In the genomic region with DNA sequence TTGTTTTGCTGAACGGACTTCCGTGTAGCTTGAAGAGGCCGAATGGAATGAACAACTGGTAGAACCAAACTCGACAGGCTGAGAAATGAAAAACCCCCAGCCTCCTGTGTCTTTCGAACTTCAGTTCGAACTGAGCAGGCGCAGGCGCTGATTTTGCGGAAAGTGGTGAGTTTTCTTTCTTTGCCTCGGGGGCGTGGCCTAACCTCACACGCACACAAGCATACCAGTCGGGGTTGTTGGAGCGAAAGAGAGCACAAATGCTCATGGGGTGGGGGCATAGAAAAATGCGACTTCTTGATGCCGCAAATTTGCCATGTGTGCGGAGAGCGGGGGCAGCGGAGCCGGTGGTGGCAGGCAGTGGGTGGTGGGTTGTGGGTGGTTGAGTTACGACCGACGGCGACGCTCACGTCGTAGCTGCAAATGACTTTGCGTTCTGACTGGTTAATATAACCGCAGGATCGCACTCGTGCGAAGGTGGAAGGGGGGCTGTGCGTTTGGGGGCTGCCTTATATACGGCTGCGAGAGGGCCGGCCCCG, we compare ENCODE assay signal across 1 fruit fly cellular context.
TF ChIP-seq lines count a peak whose summit lies in the region.

A gene (minus strand): TSS at position 51 of the 536 bp plus-strand sequence.

TF ChIP-seq in whole organism, embryonic, 481 proteins besides CTCF, POLR2A, EP300 and RAD21 (continued from another document):
- TF ChIP-seq Sin3A (optimal IDR thresholded peaks at IDR 0.05; lab: Kevin White, UChicago): no peak
- TF ChIP-seq slou (GFP tag; optimal IDR thresholded peaks at IDR 0.05; lab: Kevin White, UChicago): no peak
- TF ChIP-seq Nf-YC (tag; optimal IDR thresholded peaks at IDR 0.05; lab: Kevin White, UChicago): peak; percentile 97
- TF ChIP-seq Bgb (GFP tag; IDR thresholded peaks at IDR 0.05; lab: Robert Waterston, UW; ENCODE audit: partially characterized antibody): peak; percentile 19; the same call in 1 of the 2 replicates
TF ChIP-seq in whole organism, embryonic: peak in this region for 22.
